Fruit fly (Drosophila melanogaster) whole organism, embryonic: ENCODE results near the gene Fatp1.

Experiments
- BEAF-32 ChIP-seq: fragments of 200-800 bp; sonication (Bioruptor generic); optimal IDR thresholded peaks from 3 replicates; lab custom pipeline; 2017; ENCODE audit warnings: missing biosample characterization, missing genetic modification characterization, mild to moderate bottlenecking, moderate library complexity, missing genetic modification reagents
- CG11247 ChIP-seq: fragments of 200-800 bp; sonication (Bioruptor generic); IDR thresholded peaks from 2 replicates; pipeline ENCODE4 v1.3.6; 2022; ENCODE audit warnings: missing biosample characterization, missing genetic modification characterization
- CG12155 ChIP-seq: fragments of 200-800 bp; sonication (Bioruptor generic); optimal IDR thresholded peaks from 3 replicates; lab custom pipeline; 2016; ENCODE audit warnings: missing biosample characterization, missing genetic modification characterization
- CG12236 ChIP-seq: fragments of 200-800 bp; sonication (Bioruptor generic); optimal IDR thresholded peaks from 2 replicates; lab custom pipeline; 2016; ENCODE audit warnings: missing biosample characterization, missing genetic modification characterization
- CG12744 ChIP-seq: fragments of 200-800 bp; sonication (Bioruptor generic); optimal IDR thresholded peaks from 2 replicates; lab custom pipeline; 2016; ENCODE audit warnings: missing biosample characterization, missing genetic modification characterization
- CG15073 ChIP-seq: fragments of 200-800 bp; sonication (Bioruptor generic); optimal IDR thresholded peaks from 2 replicates; lab custom pipeline; 2016; ENCODE audit warnings: missing biosample characterization, missing genetic modification characterization
- CG15696 ChIP-seq: fragments of 200-800 bp; sonication (Bioruptor generic); optimal IDR thresholded peaks from 2 replicates; lab custom pipeline; 2019; ENCODE audit warnings: missing biosample characterization, mild to moderate bottlenecking, missing genetic modification characterization, moderate library complexity
- CG17568 ChIP-seq: fragments of 200-800 bp; sonication (Bioruptor generic); optimal IDR thresholded peaks from 2 replicates; lab custom pipeline; 2018; ENCODE audit warnings: missing biosample characterization, mild to moderate bottlenecking, missing genetic modification characterization, moderate library complexity
- CG17802 ChIP-seq: fragments of 200-800 bp; sonication (Bioruptor generic); optimal IDR thresholded peaks from 2 replicates; lab custom pipeline; 2018; ENCODE audit warnings: missing biosample characterization, mild to moderate bottlenecking, missing genetic modification characterization, moderate library complexity
- CG17912 ChIP-seq: fragments of 200-800 bp; sonication (Bioruptor generic); optimal IDR thresholded peaks from 2 replicates; lab custom pipeline; 2018; ENCODE audit warnings: missing biosample characterization, mild to moderate bottlenecking, missing genetic modification characterization
- CG2120 ChIP-seq: fragments of 200-800 bp; sonication (Bioruptor generic); optimal IDR thresholded peaks from 3 replicates; lab custom pipeline; 2016; ENCODE audit warnings: missing biosample characterization, missing genetic modification characterization
- CG4730 ChIP-seq: fragments of 200-800 bp; sonication (Bioruptor generic); IDR thresholded peaks from 2 replicates; pipeline ENCODE4 v1.3.6; 2022; ENCODE audit warnings: missing biosample characterization, missing genetic modification characterization
- CG6654 ChIP-seq: fragments of 200-800 bp; sonication (Bioruptor generic); optimal IDR thresholded peaks from 2 replicates; lab custom pipeline; 2017; ENCODE audit warnings: missing biosample characterization, mild to moderate bottlenecking, missing genetic modification characterization
- CG7987 ChIP-seq: fragments of 200-800 bp; sonication (Bioruptor generic); optimal IDR thresholded peaks from 2 replicates; lab custom pipeline; 2018; ENCODE audit warnings: missing biosample characterization, mild to moderate bottlenecking, missing genetic modification characterization, moderate library complexity
- CG8089 ChIP-seq: fragments of 200-800 bp; sonication (Bioruptor generic); optimal IDR thresholded peaks from 3 replicates; lab custom pipeline; 2016; ENCODE audit warnings: missing biosample characterization, missing genetic modification characterization
- CG9215 ChIP-seq: fragments of 200-800 bp; sonication (Bioruptor generic); IDR thresholded peaks from 2 replicates; pipeline ENCODE4 v1.3.6; 2022; ENCODE audit warnings: missing biosample characterization, missing genetic modification characterization
- CG9876 ChIP-seq: fragments of 200-800 bp; sonication (Bioruptor generic); optimal IDR thresholded peaks from 2 replicates; lab custom pipeline; 2016; ENCODE audit warnings: missing biosample characterization, missing genetic modification characterization
- Deaf1 ChIP-seq: fragments of 200-800 bp; optimal IDR thresholded peaks from 3 replicates; lab custom pipeline; 2019; ENCODE audit warnings: missing biosample characterization, mild to moderate bottlenecking, missing genetic modification characterization, moderate library complexity
- Dp ChIP-seq: fragments of 200-800 bp; sonication (Bioruptor generic); optimal IDR thresholded peaks from 2 replicates; lab custom pipeline; 2018; ENCODE audit warnings: missing biosample characterization, mild to moderate bottlenecking, missing genetic modification characterization, moderate library complexity
- Elba2 ChIP-seq: fragments of 200-800 bp; sonication (Bioruptor generic); optimal IDR thresholded peaks from 3 replicates; lab custom pipeline; 2016; ENCODE audit warnings: missing biosample characterization, missing genetic modification characterization
- Fer1 ChIP-seq: fragments of 200-800 bp; sonication (Bioruptor generic); optimal IDR thresholded peaks from 2 replicates; lab custom pipeline; 2017; ENCODE audit warnings: missing biosample characterization, mild to moderate bottlenecking, missing genetic modification characterization
- HLH54F ChIP-seq: fragments of 200-800 bp; sonication (Bioruptor generic); optimal IDR thresholded peaks from 3 replicates; lab custom pipeline; 2016; ENCODE audit warnings: missing biosample characterization, missing genetic modification characterization
- Hand ChIP-seq: fragments of 200-800 bp; sonication (Bioruptor generic); optimal IDR thresholded peaks from 2 replicates; lab custom pipeline; 2017; ENCODE audit warnings: mild to moderate bottlenecking, missing biosample characterization, missing genetic modification reagents, missing genetic modification characterization
- Hmr ChIP-seq: fragments of 200-800 bp; sonication (Bioruptor generic); optimal IDR thresholded peaks from 3 replicates; lab custom pipeline; 2017; ENCODE audit warnings: mild to moderate bottlenecking, missing biosample characterization, missing genetic modification reagents, missing genetic modification characterization
- Hmx ChIP-seq: fragments of 200-800 bp; sonication (Bioruptor generic); optimal IDR thresholded peaks from 2 replicates; lab custom pipeline; 2016; ENCODE audit warnings: missing biosample characterization, missing genetic modification characterization
- Hsf ChIP-seq: fragments of 200-800 bp; sonication (Bioruptor generic); optimal IDR thresholded peaks from 3 replicates; lab custom pipeline; 2016; ENCODE audit warnings: missing biosample characterization, missing genetic modification characterization
- Lhr ChIP-seq: fragments of 200-800 bp; sonication (Bioruptor generic); optimal IDR thresholded peaks from 3 replicates; lab custom pipeline; 2017; ENCODE audit warnings: mild to moderate bottlenecking, missing biosample characterization, missing genetic modification reagents, missing genetic modification characterization
- Mes4 ChIP-seq: fragments of 200-800 bp; sonication (Bioruptor generic); optimal IDR thresholded peaks from 2 replicates; lab custom pipeline; 2016; ENCODE audit warnings: missing biosample characterization, missing genetic modification characterization
- Nf-YA ChIP-seq: fragments of 200-800 bp; sonication (Bioruptor generic); IDR thresholded peaks from 2 replicates; pipeline ENCODE4 v1.3.6; 2022; ENCODE audit warnings: missing biosample characterization, missing genetic modification characterization
- Oaz ChIP-seq: fragments of 200-800 bp; sonication (Bioruptor generic); IDR thresholded peaks from 2 replicates; pipeline ENCODE4 v1.3.6; 2022; ENCODE audit warnings: missing biosample characterization, missing genetic modification characterization
- Sox102F ChIP-seq: fragments of 200-800 bp; sonication (Bioruptor generic); optimal IDR thresholded peaks from 2 replicates; lab custom pipeline; 2018; ENCODE audit warnings: missing biosample characterization, mild to moderate bottlenecking, missing genetic modification characterization, moderate library complexity
- cad ChIP-seq: fragments of >200 bp; optimal IDR thresholded peaks from 2 replicates; lab custom pipeline; 2017; ENCODE audit warnings: missing biosample characterization, missing genetic modification characterization
- cas ChIP-seq: fragments of 200-800 bp; sonication (Bioruptor generic); IDR thresholded peaks from 2 replicates; pipeline ENCODE4 v1.3.6; 2022; ENCODE audit warnings: missing biosample characterization, missing genetic modification characterization
- cg ChIP-seq: fragments of 200-800 bp; sonication (Bioruptor generic); optimal IDR thresholded peaks from 3 replicates; lab custom pipeline; 2019; ENCODE audit warnings: missing biosample characterization, mild to moderate bottlenecking, missing genetic modification characterization, moderate library complexity
- danr ChIP-seq: fragments of 200-800 bp; sonication (Bioruptor generic); IDR thresholded peaks from 2 replicates; pipeline ENCODE4 v1.3.6; 2022; ENCODE audit warnings: missing biosample characterization, missing genetic modification characterization
- fd64A ChIP-seq: fragments of 200-800 bp; sonication (Bioruptor generic); optimal IDR thresholded peaks from 3 replicates; lab custom pipeline; 2018; ENCODE audit warnings: missing biosample characterization, mild to moderate bottlenecking, missing genetic modification characterization
- fru ChIP-seq: fragments of >200 bp; optimal IDR thresholded peaks from 2 replicates; lab custom pipeline; 2017
- hth ChIP-seq: fragments of >200 bp; optimal IDR thresholded peaks from 2 replicates; lab custom pipeline; 2017; ENCODE audit warnings: inconsistent platforms
- jumu ChIP-seq: fragments of 200-800 bp; sonication (Bioruptor generic); optimal IDR thresholded peaks from 3 replicates; lab custom pipeline; 2016; ENCODE audit warnings: missing biosample characterization, missing genetic modification characterization
- kah ChIP-seq: fragments of 200-800 bp; sonication (Bioruptor generic); optimal IDR thresholded peaks from 2 replicates; lab custom pipeline; 2018; ENCODE audit warnings: missing biosample characterization, mild to moderate bottlenecking, missing genetic modification characterization
- maf-S ChIP-seq: fragments of 200-800 bp; sonication (Bioruptor generic); optimal IDR thresholded peaks from 2 replicates; lab custom pipeline; 2016; ENCODE audit warnings: missing biosample characterization, missing genetic modification characterization
- nom ChIP-seq: fragments of 200-800 bp; sonication (Bioruptor generic); optimal IDR thresholded peaks from 2 replicates; lab custom pipeline; 2017; ENCODE audit warnings: missing biosample characterization, missing genetic modification characterization, mild to moderate bottlenecking, moderate library complexity, missing genetic modification reagents
- psq ChIP-seq: fragments of 200-800 bp; sonication (Bioruptor generic); optimal IDR thresholded peaks from 2 replicates; lab custom pipeline; 2017; ENCODE audit warnings: missing biosample characterization, missing genetic modification characterization
- sd ChIP-seq: fragments of 200-800 bp; sonication (Bioruptor generic); optimal IDR thresholded peaks from 3 replicates; lab custom pipeline; 2018; ENCODE audit warnings: missing biosample characterization, mild to moderate bottlenecking, missing genetic modification characterization, moderate library complexity
- slou ChIP-seq: fragments of 200-800 bp; sonication (Bioruptor generic); optimal IDR thresholded peaks from 3 replicates; lab custom pipeline; 2016; ENCODE audit warnings: missing biosample characterization, missing genetic modification characterization
- so ChIP-seq: fragments of 200-800 bp; sonication (Bioruptor generic); IDR thresholded peaks from 3 replicates; pipeline ENCODE4 v1.3.6; 2022; ENCODE audit warnings: missing biosample characterization, missing genetic modification characterization
- tgo ChIP-seq: fragments of 200-800 bp; sonication (Bioruptor generic); IDR thresholded peaks from 3 replicates; pipeline ENCODE4 v1.3.6; 2022; ENCODE audit warnings: missing biosample characterization, missing genetic modification characterization
- tin ChIP-seq: fragments of 200-800 bp; sonication (Bioruptor generic); optimal IDR thresholded peaks from 3 replicates; lab custom pipeline; 2016; ENCODE audit warnings: missing biosample characterization, missing genetic modification characterization
- tll ChIP-seq, 2 experiments: fragments of 200-800 bp in 1 of 2; fragments of >200 bp in 1 of 2; sonication (Bioruptor generic) in 1 of 2; optimal IDR thresholded peaks; 2 replicates each; lab custom pipeline; 2017 to 2019; ENCODE audit warnings: missing biosample characterization in 2 of 2, missing genetic modification characterization in 2 of 2, mild to moderate bottlenecking in 1 of 2, moderate library complexity in 1 of 2
- trh ChIP-seq: fragments of 200-800 bp; sonication (Bioruptor generic); optimal IDR thresholded peaks from 2 replicates; lab custom pipeline; 2016; ENCODE audit warnings: missing biosample characterization, missing genetic modification characterization
- tup ChIP-seq: fragments of 200-800 bp; sonication (Bioruptor generic); optimal IDR thresholded peaks from 2 replicates; lab custom pipeline; 2016; ENCODE audit warnings: missing biosample characterization, mild to moderate bottlenecking, missing genetic modification characterization, moderate library complexity

The Fatp1 gene

dm6 chr2L:10543048-10543752, 26.2 kb upstream of the Fatp1 start (continued):
- TF ChIP-seq kah: no peak
- no peak for TF ChIP-seq CG6654 (GFP tag; lab: Kevin White, UChicago)
- TF ChIP-seq tin (GFP tag; lab: Kevin White, UChicago): peak; percentile 48
- TF ChIP-seq tll (GFP tag; optimal IDR thresholded peaks at IDR 0.05; lab: Kevin White, UChicago): no peak
- TF ChIP-seq maf-S (GFP tag; lab: Kevin White, UChicago): no peak
- TF ChIP-seq Sox102F (GFP tag; lab: Kevin White, UChicago): peak; percentile 81
- TF ChIP-seq danr: no peak
- no peak for TF ChIP-seq fd64A (GFP tag; lab: Kevin White, UChicago)
- TF ChIP-seq BEAF-32 (GFP tag; lab: Kevin White, UChicago): no peak
- TF ChIP-seq Hmx (GFP tag; lab: Kevin White, UChicago): no peak
- no peak for TF ChIP-seq Hsf (GFP tag; lab: Kevin White, UChicago)
- no peak for TF ChIP-seq so (GFP tag; lab: Robert Waterston, UW)
- TF ChIP-seq CG12236 (GFP tag; lab: Kevin White, UChicago): no peak
- TF ChIP-seq CG7987 (GFP tag; lab: Kevin White, UChicago): no peak
- TF ChIP-seq Fer1 (GFP tag; lab: Kevin White, UChicago): no peak
- TF ChIP-seq fru (lab: Kevin White, UChicago): no peak
- TF ChIP-seq CG12155 (GFP tag; lab: Kevin White, UChicago): peak; percentile 19
- TF ChIP-seq CG12744 (GFP tag; lab: Kevin White, UChicago): no peak
- TF ChIP-seq CG9215 (GFP tag; lab: Robert Waterston, UW): no peak
- no peak for TF ChIP-seq CG15073 (GFP tag; lab: Kevin White, UChicago)
- no peak for TF ChIP-seq HLH54F
- TF ChIP-seq hth (lab: Kevin White, UChicago): no peak
- no peak for TF ChIP-seq Oaz (GFP tag; lab: Robert Waterston, UW)
- TF ChIP-seq CG17568 (GFP tag; lab: Kevin White, UChicago): no peak
- no peak for TF ChIP-seq tup (GFP tag; lab: Kevin White, UChicago)
- TF ChIP-seq cad (GFP tag; lab: Kevin White, UChicago): no peak
- TF ChIP-seq CG17802 (tag; lab: Kevin White, UChicago): no peak
- TF ChIP-seq Nf-YA (GFP tag; lab: Robert Waterston, UW): no peak
- no peak for TF ChIP-seq CG8089 (GFP tag; lab: Kevin White, UChicago)
- TF ChIP-seq Deaf1 (tag; lab: Kevin White, UChicago): no peak
- no peak for TF ChIP-seq psq (GFP tag; lab: Kevin White, UChicago)
- TF ChIP-seq trh (GFP tag; lab: Kevin White, UChicago): no peak
- no peak for TF ChIP-seq CG11247
- TF ChIP-seq cas (GFP tag; lab: Robert Waterston, UW): no peak
- TF ChIP-seq nom (GFP tag; lab: Kevin White, UChicago): no peak
- TF ChIP-seq Hand (GFP tag; lab: Kevin White, UChicago): no peak
- TF ChIP-seq Dp (GFP tag; lab: Kevin White, UChicago): no peak
- no peak for TF ChIP-seq CG2120 (GFP tag; lab: Kevin White, UChicago)
- no peak for TF ChIP-seq sd (tag; lab: Kevin White, UChicago)
- no peak for TF ChIP-seq CG9876
- TF ChIP-seq Mes4: no peak
- TF ChIP-seq tgo (GFP tag; lab: Robert Waterston, UW): no peak
- peak; percentile 40 for TF ChIP-seq CG15696
- TF ChIP-seq cg (GFP tag; lab: Kevin White, UChicago): no peak
- TF ChIP-seq CG17912: no peak
- no peak for TF ChIP-seq slou (GFP tag; lab: Kevin White, UChicago)
- TF ChIP-seq Elba2 (GFP tag; lab: Kevin White, UChicago): no peak
- TF ChIP-seq Hmr: no peak
- 0 out of 2 replicates have a peak, but pooled peaks have one; percentile 25 for TF ChIP-seq CG4730 (GFP tag; lab: Robert Waterston, UW)
- peak; percentile 11 for TF ChIP-seq Lhr (GFP tag; lab: Kevin White, UChicago)
- no peak for TF ChIP-seq jumu
